Fruit fly (Drosophila melanogaster): Measurements from ENCODE around the gene CG10591.
A peak's percentile ranks its signal among the peaks of the same experiment; 100 is the strongest.

The CG10591 gene

DNA sequence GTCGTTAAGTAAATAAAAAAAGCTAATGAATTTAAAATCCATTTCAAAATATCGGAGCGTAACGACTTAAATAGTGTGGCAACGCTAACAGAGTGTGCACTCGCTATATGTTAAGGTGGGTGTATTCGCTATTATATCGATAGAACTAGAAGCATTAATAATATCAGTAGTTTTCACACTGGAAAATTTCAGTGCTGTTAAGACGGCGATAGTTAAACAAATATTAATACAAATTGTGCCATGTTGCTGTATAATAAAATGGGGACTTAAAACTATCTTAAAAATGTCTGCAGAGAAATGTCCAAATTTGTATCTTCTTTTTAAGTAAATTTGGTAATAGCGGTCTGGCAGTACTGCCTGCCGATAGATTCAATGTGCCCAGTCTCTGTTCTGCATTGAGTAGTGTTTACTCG, 16.2 kb downstream of the CG10591 start (continued):
- TF ChIP-seq CG7745 (tag; optimal IDR thresholded peaks at IDR 0.05), result no peak
- peak; percentile 55; the same call in 1 of the 2 replicates for TF ChIP-seq GATAe (GFP tag; conservative IDR thresholded peaks at IDR 0.05)
- TF ChIP-seq CG31441 (GFP tag; IDR thresholded peaks at IDR 0.05), result no peak
- TF ChIP-seq onecut (GFP tag; IDR thresholded peaks at IDR 0.05), result peak; percentile 57
- peak; percentile 51 for TF ChIP-seq tap (tag; optimal IDR thresholded peaks at IDR 0.05)
- peak; percentile 84 for TF ChIP-seq CG31224 (GFP tag; IDR thresholded peaks at IDR 0.05)
- peak; percentile 86 for TF ChIP-seq zen (tag; optimal IDR thresholded peaks at IDR 0.05)
- TF ChIP-seq scrt (GFP tag; optimal IDR thresholded peaks at IDR 0.05), result no peak
- TF ChIP-seq gt (GFP tag; IDR thresholded peaks at IDR 0.05), result peak; percentile 81
- peak; percentile 89 for TF ChIP-seq Xbp1 (GFP tag; optimal IDR thresholded peaks at IDR 0.05)
- peak; percentile 82 for TF ChIP-seq bcd (GFP tag; optimal IDR thresholded peaks at IDR 0.05)
- TF ChIP-seq B-H1 (GFP tag; IDR thresholded peaks at IDR 0.05), result peak; percentile 88
- peak; percentile 74 for TF ChIP-seq Max (GFP tag; optimal IDR thresholded peaks at IDR 0.05)
- peak; percentile 66 for TF ChIP-seq CG5245 (GFP tag; optimal IDR thresholded peaks at IDR 0.05)
- TF ChIP-seq CG6683 (GFP tag; optimal IDR thresholded peaks at IDR 0.05), result no peak
- peak; percentile 89 for TF ChIP-seq CG9609 (GFP tag; optimal IDR thresholded peaks at IDR 0.05)
- no peak for TF ChIP-seq CG15601 (tag; optimal IDR thresholded peaks at IDR 0.05)
- peak; percentile 53 for TF ChIP-seq slou (GFP tag; optimal IDR thresholded peaks at IDR 0.05)
- peak; percentile 82 for TF ChIP-seq dm (GFP tag; optimal IDR thresholded peaks at IDR 0.05)
- TF ChIP-seq Ssrp (tag; optimal IDR thresholded peaks at IDR 0.05), result peak; percentile 87
- TF ChIP-seq al (GFP tag; IDR thresholded peaks at IDR 0.05), result peak; percentile 92
- TF ChIP-seq sens (GFP tag), result peak; percentile 98
- peak; percentile 89 for TF ChIP-seq tgo (GFP tag; IDR thresholded peaks at IDR 0.05)
- peak; percentile 73; the same call in 2 of the 3 replicates for TF ChIP-seq zen2 (GFP tag; IDR thresholded peaks at IDR 0.05; ENCODE audit: partially characterized antibody)
- peak; percentile 73 for TF ChIP-seq stc (GFP tag; IDR thresholded peaks at IDR 0.05)
- peak; percentile 90 for TF ChIP-seq bab2 (GFP tag; optimal IDR thresholded peaks at IDR 0.05)
- no peak for TF ChIP-seq CG18262 (tag; optimal IDR thresholded peaks at IDR 0.05)
- TF ChIP-seq fru (optimal IDR thresholded peaks at IDR 0.05), result no peak
- peak; percentile 86 for TF ChIP-seq sna (GFP tag; IDR thresholded peaks at IDR 0.05; ENCODE audit: partially characterized antibody)
- peak; percentile 87 for TF ChIP-seq gro (GFP tag; optimal IDR thresholded peaks at IDR 0.05)
- TF ChIP-seq Optix (GFP tag; IDR thresholded peaks at IDR 0.05), result peak; percentile 68; the same call in 1 of the 3 replicates
- TF ChIP-seq dysf (GFP tag; IDR thresholded peaks at IDR 0.05), result peak; percentile 90
- peak; percentile 91 for TF ChIP-seq HLH54F (GFP tag; optimal IDR thresholded peaks at IDR 0.05)
- peak; percentile 80 for TF ChIP-seq Hmr (GFP tag; optimal IDR thresholded peaks at IDR 0.05)
- TF ChIP-seq CG6791 (GFP tag; IDR thresholded peaks at IDR 0.05; ENCODE audit: partially characterized antibody), result peak; percentile 77
- TF ChIP-seq z (GFP tag; IDR thresholded peaks at IDR 0.05), result no peak
- peak; percentile 94 for TF ChIP-seq CG9817 (tag; optimal IDR thresholded peaks at IDR 0.05)
- TF ChIP-seq CG3065 (GFP tag; optimal IDR thresholded peaks at IDR 0.05), result peak; percentile 77
- peak; percentile 85 for TF ChIP-seq wdn (GFP tag; IDR thresholded peaks at IDR 0.05)
- peak; percentile 63 for TF ChIP-seq CG33213 (GFP tag; optimal IDR thresholded peaks at IDR 0.05)
- no peak for TF ChIP-seq nerfin-1 (tag; optimal IDR thresholded peaks at IDR 0.05)
- peak; percentile 79 for TF ChIP-seq chn (GFP tag; optimal IDR thresholded peaks at IDR 0.05)
- peak; percentile 74 for TF ChIP-seq CG1233 (GFP tag; optimal IDR thresholded peaks at IDR 0.05)
- TF ChIP-seq dati (GFP tag; IDR thresholded peaks at IDR 0.05), result peak; percentile 80
- no peak for TF ChIP-seq CG13894 (tag; optimal IDR thresholded peaks at IDR 0.05)
- TF ChIP-seq ems (GFP tag; optimal IDR thresholded peaks at IDR 0.05), result peak; percentile 88
- TF ChIP-seq ERR (GFP tag; optimal IDR thresholded peaks at IDR 0.05), result peak; percentile 82
- TF ChIP-seq CrebB (tag; optimal IDR thresholded peaks at IDR 0.05), result peak; percentile 52
- TF ChIP-seq CG8944 (GFP tag; optimal IDR thresholded peaks at IDR 0.05), result peak; percentile 86
- TF ChIP-seq cato (GFP tag; optimal IDR thresholded peaks at IDR 0.05; ENCODE audit: borderline replicate concordance), result peak; percentile 72
- peak; percentile 81 for TF ChIP-seq YL-1 (GFP tag; optimal IDR thresholded peaks at IDR 0.05)
- TF ChIP-seq Elba2 (GFP tag; optimal IDR thresholded peaks at IDR 0.05), result peak; percentile 46
